Worm (Caenorhabditis elegans): ENCODE data around the gene mat-2.
A peak's percentile ranks its signal among the peaks of the same experiment; 100 is the strongest.

- TF ChIP-seq mdl-1 (tag; optimal IDR thresholded peaks at IDR 0.05) (no peak), aly-2 (tag; optimal IDR thresholded peaks at IDR 0.05) (no peak), unc-62 (GFP tag; optimal IDR thresholded peaks at IDR 0.05 in 1 of 2) (no peak), unc-62 (tag; optimal IDR thresholded peaks at IDR 0.05) (no peak), lin-39 (tag; optimal IDR thresholded peaks at IDR 0.05) (no peak), lsy-2 (tag; optimal IDR thresholded peaks at IDR 0.05) (peak in 1 of 2 experiments; percentile 80), egl-27 (tag; optimal IDR thresholded peaks at IDR 0.05) (no peak), nhr-237 (tag; optimal IDR thresholded peaks at IDR 0.05) (no peak), pha-4 (GFP tag; IDR thresholded peaks at IDR 0.05) (no peak), pha-4 (tag; optimal IDR thresholded peaks at IDR 0.05) (no peak), ceh-82 (tag; optimal IDR thresholded peaks at IDR 0.05) (no peak), snpc-4 (tag; optimal IDR thresholded peaks at IDR 0.05) (no peak), hmg-1.1 (GFP tag; IDR thresholded peaks at IDR 0.05) (no peak), cey-2 (tag; optimal IDR thresholded peaks at IDR 0.05; ENCODE audit: borderline replicate concordance, insufficient read depth) (no peak)
Measured at ce11 chrII:11105981-11106711, 6.4 kb upstream of the mat-2 start, which contains the start of gene nasp-1.

All from whole organism, L4 larva.